Worm (Caenorhabditis elegans) whole organism, young adult: ENCODE data around the gene gtap-2.

Experiments
- B0035.1 ChIP-seq: sonication (generic microtip); optimal IDR thresholded peaks from 2 replicates; lab custom pipeline; 2016; ENCODE audit warnings: missing genetic modification characterization, mild to moderate bottlenecking, missing compliant biosample characterization, missing genotype, missing genetic modification reagents
- F22D6.2 ChIP-seq: sonication (generic microtip); optimal IDR thresholded peaks from 2 replicates; lab custom pipeline; 2016; ENCODE audit warnings: mild to moderate bottlenecking, missing genetic modification characterization, missing compliant biosample characterization
- F33H1.4 ChIP-seq: fragments of 200-800 bp; sonication (Bioruptor generic); IDR thresholded peaks from 2 replicates; pipeline ENCODE4 v1.3.6; 2022; ENCODE audit warnings: missing genetic modification reagents, missing genetic modification characterization, missing compliant biosample characterization
- F37B4.10 ChIP-seq: fragments of 200-800 bp; sonication (Bioruptor generic); IDR thresholded peaks from 2 replicates; pipeline ENCODE4 v1.3.6; 2022; ENCODE audit warnings: missing genetic modification characterization, missing compliant biosample characterization
- F55B11.4 ChIP-seq: sonication (generic microtip); optimal IDR thresholded peaks from 2 replicates; lab custom pipeline; 2016; ENCODE audit warnings: missing compliant biosample characterization, missing genetic modification characterization, borderline replicate concordance; ENCODE audit not compliant: insufficient read depth
- F57A8.1 ChIP-seq: fragments of 200-800 bp; sonication (Bioruptor generic); optimal IDR thresholded peaks from 2 replicates; lab custom pipeline; 2018; ENCODE audit warnings: mild to moderate bottlenecking, missing genetic modification characterization, moderate library complexity, missing compliant biosample characterization
- K11D2.4 ChIP-seq: fragments of 200-800 bp; sonication (Bioruptor generic); IDR thresholded peaks from 2 replicates; pipeline ENCODE4 v1.3.6; 2022; ENCODE audit warnings: missing genetic modification reagents, missing genetic modification characterization, missing compliant biosample characterization
- ama-1 ChIP-seq, 3 experiments: fragments of 150-350 bp in 1 of 3; sonication (generic microtip) in 2 of 3; optimal IDR thresholded peaks; 2 replicates each; lab custom pipeline; 2014 to 2018; ENCODE audit warnings: missing biosample characterization in 2 of 3, missing genetic modification characterization in 2 of 3, missing genetic modification reagents in 2 of 3
- atf-7 ChIP-seq: sonication (generic microtip); optimal IDR thresholded peaks from 2 replicates; lab custom pipeline; 2017; ENCODE audit warnings: mild to moderate bottlenecking, missing genetic modification characterization, missing compliant biosample characterization
- athp-1 ChIP-seq: sonication (generic microtip); optimal IDR thresholded peaks from 2 replicates; lab custom pipeline; 2017; ENCODE audit warnings: mild to moderate bottlenecking, missing genetic modification characterization, missing compliant biosample characterization
- attf-3 ChIP-seq: fragments of 200-800 bp; sonication (Bioruptor generic); conservative IDR thresholded peaks from 2 replicates; pipeline ENCODE4 v1.3.6; 2022; ENCODE audit warnings: missing genetic modification reagents, missing genetic modification characterization, missing compliant biosample characterization
- bed-1 ChIP-seq: fragments of 200-800 bp; sonication (Bioruptor generic); IDR thresholded peaks from 2 replicates; pipeline ENCODE4 v1.3.6; 2022; ENCODE audit warnings: missing genetic modification reagents, missing genetic modification characterization, missing compliant biosample characterization
- ccch-3 ChIP-seq: fragments of 200-800 bp; sonication (Bioruptor generic); optimal IDR thresholded peaks from 2 replicates; lab custom pipeline; 2018; ENCODE audit warnings: mild to moderate bottlenecking, missing genetic modification characterization, missing compliant biosample characterization
- cebp-1 ChIP-seq, 2 experiments: fragments of 200-800 bp in 1 of 2; sonication (Bioruptor generic) in 1 of 2; sonication (generic microtip) in 1 of 2; IDR thresholded peaks in 1 of 2; optimal IDR thresholded peaks in 1 of 2; 2 replicates each; pipeline versions ENCODE4 v1.3.6 to Lab custom; 2017 to 2022; ENCODE audit warnings: missing compliant biosample characterization in 2 of 2, missing genetic modification characterization in 2 of 2, mild to moderate bottlenecking in 1 of 2, missing genetic modification reagents in 1 of 2, moderate library complexity in 1 of 2
- ceh-40 ChIP-seq: fragments of 200-800 bp; sonication (Bioruptor generic); IDR thresholded peaks from 2 replicates; pipeline ENCODE4 v1.3.6; 2022; ENCODE audit warnings: missing genetic modification characterization, missing compliant biosample characterization
- ceh-58 ChIP-seq: fragments of 200-800 bp; sonication (Bioruptor generic); IDR thresholded peaks from 2 replicates; pipeline ENCODE4 v1.3.6; 2022; ENCODE audit warnings: missing genetic modification characterization, missing compliant biosample characterization
- chd-7 ChIP-seq: sonication (generic microtip); optimal IDR thresholded peaks from 2 replicates; lab custom pipeline; 2016; ENCODE audit warnings: mild to moderate bottlenecking, missing genetic modification characterization, moderate library complexity, missing compliant biosample characterization
- egl-44 ChIP-seq: fragments of 200-800 bp; sonication (Bioruptor generic); IDR thresholded peaks from 2 replicates; pipeline ENCODE4 v1.3.6; 2022; ENCODE audit warnings: missing genetic modification reagents, missing genetic modification characterization, missing compliant biosample characterization
- fkh-3 ChIP-seq: sonication (generic microtip); optimal IDR thresholded peaks from 2 replicates; lab custom pipeline; 2016; ENCODE audit warnings: mild to moderate bottlenecking, missing genetic modification characterization, missing compliant biosample characterization
- hmg-20 ChIP-seq: fragments of 200-800 bp; sonication (Bioruptor generic); IDR thresholded peaks from 2 replicates; pipeline ENCODE4 v1.3.6; 2022; ENCODE audit warnings: missing genetic modification reagents, missing genetic modification characterization, missing compliant biosample characterization
- lag-1 ChIP-seq: fragments of 200-800 bp; sonication (Bioruptor generic); IDR thresholded peaks from 2 replicates; pipeline ENCODE4 v1.3.6; 2022; ENCODE audit warnings: missing genetic modification reagents, missing genetic modification characterization, missing compliant biosample characterization
- let-607 ChIP-seq, 2 experiments: fragments of 200-800 bp in 1 of 2; sonication (Bioruptor generic) in 1 of 2; sonication (generic microtip) in 1 of 2; optimal IDR thresholded peaks; 2 replicates each; lab custom pipeline; 2016 to 2018; ENCODE audit warnings: mild to moderate bottlenecking in 2 of 2, missing compliant biosample characterization in 2 of 2, missing genetic modification characterization in 2 of 2, moderate library complexity in 2 of 2, missing genotype in 1 of 2
- lsy-27 ChIP-seq: sonication (generic microtip); optimal IDR thresholded peaks from 2 replicates; lab custom pipeline; 2017; ENCODE audit warnings: missing genetic modification characterization, mild to moderate bottlenecking, missing compliant biosample characterization, antibody characterized with exemption, missing genotype, borderline replicate concordance; ENCODE audit not compliant: insufficient read depth
- mel-28 ChIP-seq: sonication (generic microtip); optimal IDR thresholded peaks from 2 replicates; lab custom pipeline; 2016; ENCODE audit warnings: borderline replicate concordance, mild to moderate bottlenecking, missing genetic modification characterization, missing compliant biosample characterization
- mes-4 ChIP-seq: sonication (generic microtip); optimal IDR thresholded peaks from 2 replicates; lab custom pipeline; 2016; ENCODE audit warnings: missing genotype, missing genetic modification characterization, missing compliant biosample characterization
- nfya-1 ChIP-seq: sonication (generic microtip); optimal IDR thresholded peaks from 2 replicates; lab custom pipeline; 2017; ENCODE audit warnings: antibody characterized with exemption, missing compliant biosample characterization, missing genetic modification characterization, borderline replicate concordance; ENCODE audit not compliant: insufficient read depth
- nfya-2 ChIP-seq: fragments of 200-800 bp; sonication (Bioruptor generic); IDR thresholded peaks from 2 replicates; pipeline ENCODE4 v1.3.6; 2022; ENCODE audit warnings: missing genetic modification reagents, missing genetic modification characterization, missing compliant biosample characterization
- nhr-179 ChIP-seq: sonication (generic microtip); optimal IDR thresholded peaks from 2 replicates; lab custom pipeline; 2016; ENCODE audit warnings: mild to moderate bottlenecking, missing genetic modification characterization, missing compliant biosample characterization
- pha-4 ChIP-seq: fragments of 150-350 bp; sonication (generic microtip); optimal IDR thresholded peaks from 2 replicates; lab custom pipeline; 2014; ENCODE audit warnings: missing biosample characterization, missing genetic modification reagents, missing genetic modification characterization
- sdz-38 ChIP-seq: sonication (generic microtip); optimal IDR thresholded peaks from 2 replicates; lab custom pipeline; 2016; ENCODE audit warnings: missing genotype, missing genetic modification characterization, missing compliant biosample characterization
- sea-2 ChIP-seq: fragments of 200-800 bp; sonication (Bioruptor generic); IDR thresholded peaks from 2 replicates; pipeline ENCODE4 v1.3.6; 2022; ENCODE audit warnings: missing genetic modification characterization, missing compliant biosample characterization
- snpc-1.3 ChIP-seq: sonication (generic microtip); optimal IDR thresholded peaks from 2 replicates; lab custom pipeline; 2017; ENCODE audit warnings: missing genetic modification characterization, mild to moderate bottlenecking, missing compliant biosample characterization, antibody characterized with exemption, moderate library complexity, missing genotype, missing genetic modification reagents; ENCODE audit not compliant: insufficient read depth
- tlf-1 ChIP-seq: fragments of 200-800 bp; sonication (Bioruptor generic); optimal IDR thresholded peaks from 2 replicates; lab custom pipeline; 2018; ENCODE audit warnings: mild to moderate bottlenecking, missing genetic modification characterization, missing compliant biosample characterization
- unc-62 ChIP-seq: fragments of 150-350 bp; optimal IDR thresholded peaks from 2 replicates; lab custom pipeline; 2014; ENCODE audit warnings: missing biosample characterization, missing genetic modification reagents, missing genetic modification characterization
- xnd-1 ChIP-seq: sonication (generic microtip); optimal IDR thresholded peaks from 2 replicates; lab custom pipeline; 2016; ENCODE audit warnings: missing genotype, missing genetic modification reagents, missing genetic modification characterization, missing compliant biosample characterization
- ztf-22 ChIP-seq: fragments of 200-800 bp; sonication (Bioruptor generic); optimal IDR thresholded peaks from 2 replicates; lab custom pipeline; 2018; ENCODE audit warnings: mild to moderate bottlenecking, missing genetic modification characterization, moderate library complexity, missing compliant biosample characterization
- ztf-26 ChIP-seq: sonication (generic microtip); optimal IDR thresholded peaks from 2 replicates; lab custom pipeline; 2017; ENCODE audit warnings: missing genetic modification characterization, missing compliant biosample characterization
- ztf-3 ChIP-seq: fragments of 200-800 bp; sonication (Bioruptor generic); optimal IDR thresholded peaks from 2 replicates; lab custom pipeline; 2018; ENCODE audit warnings: mild to moderate bottlenecking, missing genetic modification characterization, missing compliant biosample characterization

Gene gtap-2

ce11 chrIII:9861470-9862342 lies 53.4 kb downstream of the gtap-2 start (continued):
- TF ChIP-seq ccch-3 (GFP tag; lab: Kevin White, UChicago) (peak; percentile 61), egl-44 (GFP tag; lab: Robert Waterston, UW) (peak; percentile 75; the same call in 1 of the 2 replicates), athp-1 (tag; lab: Kevin White, UChicago) (peak; percentile 72), nhr-179 (no peak), unc-62 (GFP tag; lab: Kevin White, UChicago) (no peak), let-607 (tag; optimal IDR thresholded peaks at IDR 0.05; lab: Kevin White, UChicago) (peak in 1 of 2 experiments; percentile 4), F22D6.2 (tag; lab: Kevin White, UChicago) (no peak), lsy-27 (tag; lab: Kevin White, UChicago) (no peak), nfya-2 (GFP tag; lab: Robert Waterston, UW) (no peak), lag-1 (GFP tag; lab: Robert Waterston, UW) (no peak), hmg-20 (GFP tag; lab: Robert Waterston, UW) (peak; percentile 78; the same call in 1 of the 2 replicates), mel-28 (tag; lab: Kevin White, UChicago) (peak; percentile 10), tlf-1 (GFP tag; lab: Kevin White, UChicago) (peak; percentile 23), atf-7 (tag; lab: Kevin White, UChicago) (peak; percentile 36), ztf-3 (no peak), nfya-1 (tag; lab: Kevin White, UChicago) (no peak), F37B4.10 (GFP tag; lab: Robert Waterston, UW) (no peak), cebp-1 (GFP tag; IDR thresholded peaks at IDR 0.05; lab: Robert Waterston, UW) (no peak; the same call in 1 of the 2 replicates), cebp-1 (tag; optimal IDR thresholded peaks at IDR 0.05; lab: Kevin White, UChicago) (peak; percentile 66), fkh-3 (tag; lab: Kevin White, UChicago) (no peak), F57A8.1 (no peak), ztf-22 (no peak), ceh-40 (GFP tag; lab: Robert Waterston, UW) (peak; percentile 82; the same call in 1 of the 2 replicates), mes-4 (tag; lab: Kevin White, UChicago) (peak; percentile 15), ceh-58 (GFP tag; lab: Robert Waterston, UW) (no peak), K11D2.4 (GFP tag; lab: Robert Waterston, UW) (no peak), attf-3 (GFP tag; lab: Robert Waterston, UW) (0 out of 2 replicates have a peak, but pooled peaks have one; percentile 37), xnd-1 (tag; lab: Kevin White, UChicago) (no peak), B0035.1 (no peak), F55B11.4 (tag; lab: Kevin White, UChicago) (no peak), sea-2 (no peak), pha-4 (tag; lab: Kevin White, UChicago) (no peak), F33H1.4 (GFP tag; lab: Robert Waterston, UW) (peak; percentile 34; the same call in 1 of the 2 replicates), ama-1 (optimal IDR thresholded peaks at IDR 0.05; lab: Kevin White, UChicago) (no peak), ama-1 (GFP tag; optimal IDR thresholded peaks at IDR 0.05; lab: Kevin White, UChicago) (peak in 1 of 2 experiments; percentile 63), chd-7 (peak; percentile 74), snpc-1.3 (tag; lab: Kevin White, UChicago) (peak; percentile 53), ztf-26 (tag; lab: Kevin White, UChicago) (peak; percentile 47), sdz-38 (tag; lab: Kevin White, UChicago) (no peak), bed-1 (GFP tag; lab: Robert Waterston, UW) (no peak)
